Fruit fly (Drosophila melanogaster): ENCODE measurements around the gene CG42688.

DNA sequence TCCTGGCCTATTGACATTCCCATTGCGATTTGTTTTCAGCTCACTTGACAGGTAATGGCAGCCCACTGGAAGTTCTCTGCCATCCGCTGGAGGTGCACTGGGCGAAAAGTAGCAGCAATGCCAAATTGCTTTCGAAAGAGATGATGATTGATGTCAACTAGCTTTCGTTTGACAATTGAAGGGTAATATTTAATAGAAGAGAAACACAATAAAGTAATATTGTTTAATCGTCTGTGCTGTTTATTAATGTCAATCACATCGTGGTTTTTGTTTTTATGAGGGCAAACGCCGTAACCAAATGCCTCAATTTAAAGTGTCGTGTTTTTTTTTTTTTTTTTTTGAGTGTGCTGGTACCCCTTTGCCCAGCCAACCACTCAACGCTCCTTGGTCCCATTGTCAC is 46.4 kb upstream of the CG42688 start:
- TF ChIP-seq pdm3 (GFP tag; optimal IDR thresholded peaks at IDR 0.05) (peak; percentile 40), Eip78C (GFP tag) (peak; percentile 73), Sox102F (GFP tag; optimal IDR thresholded peaks at IDR 0.05) (no peak), dac (GFP tag; optimal IDR thresholded peaks at IDR 0.05) (no peak), CG6808 (GFP tag; optimal IDR thresholded peaks at IDR 0.05) (peak; percentile 7), CG32006 (GFP tag; optimal IDR thresholded peaks at IDR 0.05) (peak; percentile 31), OdsH (GFP tag; optimal IDR thresholded peaks at IDR 0.05) (peak; percentile 11), CG10631 (GFP tag; optimal IDR thresholded peaks at IDR 0.05) (peak; percentile 2)
